Fruit fly (Drosophila melanogaster): Measurements from ENCODE around the gene Gr63a.

dm6 chr3L:3927462-3927861 lies 31.1 kb upstream of the Gr63a start:
- no peak for TF ChIP-seq Ets98B (GFP tag; IDR thresholded peaks at IDR 0.05)
- no peak for TF ChIP-seq D1 (tag; optimal IDR thresholded peaks at IDR 0.05)
- no peak for TF ChIP-seq Pif1B (GFP tag; optimal IDR thresholded peaks at IDR 0.05)
- TF ChIP-seq Snoo (tag; optimal IDR thresholded peaks at IDR 0.05) = no peak
- TF ChIP-seq EcR (GFP tag; optimal IDR thresholded peaks at IDR 0.05) = no peak
- no peak for TF ChIP-seq rn (GFP tag; IDR thresholded peaks at IDR 0.05)
- TF ChIP-seq CG14655 (GFP tag; optimal IDR thresholded peaks at IDR 0.05) = no peak
- TF ChIP-seq fd96Ca (GFP tag; IDR thresholded peaks at IDR 0.05) = no peak
- TF ChIP-seq CG9948 (tag; optimal IDR thresholded peaks at IDR 0.05) = no peak
- TF ChIP-seq gl (tag; optimal IDR thresholded peaks at IDR 0.05) = no peak
- TF ChIP-seq CG4496 (GFP tag; IDR thresholded peaks at IDR 0.05) = no peak
- no peak for TF ChIP-seq CG17806 (tag; optimal IDR thresholded peaks at IDR 0.05)

All from whole organism, pupa.